Fruit fly (Drosophila melanogaster): ENCODE measurements around the gene r-cup.

DNA sequence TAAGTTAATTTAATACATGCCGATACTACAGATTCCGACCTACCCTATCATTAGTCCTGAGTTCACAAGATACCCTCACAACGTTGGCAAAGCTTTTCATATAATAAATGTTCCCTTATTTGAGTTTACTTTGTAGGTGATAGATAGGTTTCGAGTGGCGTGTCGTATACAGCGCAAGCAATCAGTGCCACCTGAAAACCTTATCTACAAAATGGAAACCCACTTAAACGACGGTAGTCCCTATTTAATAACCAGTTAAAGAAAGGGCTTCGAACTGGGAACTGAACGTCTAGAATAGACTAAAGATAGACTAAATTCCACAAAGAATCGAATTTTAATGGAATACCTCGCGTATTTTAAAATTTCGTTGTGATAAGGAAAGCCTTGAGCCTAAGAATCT is 20.5 kb upstream of the r-cup start:
- TF ChIP-seq pan (optimal IDR thresholded peaks at IDR 0.05) (no peak), Jra (GFP tag; optimal IDR thresholded peaks at IDR 0.05) (no peak), fru (GFP tag; optimal IDR thresholded peaks at IDR 0.05) (no peak)
